Fruit fly (Drosophila melanogaster): ENCODE measurements around the gene Adck5.

The Adck5 gene

dm6 chr3L:11215244-11216121, 45.9 kb downstream of the Adck5 start:
- TF ChIP-seq usp (GFP tag; optimal IDR thresholded peaks at IDR 0.05) (no peak), Hnf4 (GFP tag; optimal IDR thresholded peaks at IDR 0.05) (peak; percentile 94), N (GFP tag; optimal IDR thresholded peaks at IDR 0.05) (no peak), GATAd (GFP tag; optimal IDR thresholded peaks at IDR 0.05) (no peak), CG32264 (GFP tag; optimal IDR thresholded peaks at IDR 0.05) (peak; percentile 92), dl (GFP tag; optimal IDR thresholded peaks at IDR 0.05; ENCODE audit: insufficient read depth in 1 of 2, partially characterized antibody in 2 of 2) (peak in 1 of 2 experiments; percentile 63), Rel (GFP tag; optimal IDR thresholded peaks at IDR 0.05) (peak; percentile 90), Rel (tag; optimal IDR thresholded peaks at IDR 0.05) (peak; percentile 45), brk (GFP tag; optimal IDR thresholded peaks at IDR 0.05) (peak; percentile 78), fru (GFP tag; optimal IDR thresholded peaks at IDR 0.05) (peak; percentile 95), psq (GFP tag; optimal IDR thresholded peaks at IDR 0.05) (peak; percentile 87), tai (GFP tag; optimal IDR thresholded peaks at IDR 0.05) (no peak), br (GFP tag; optimal IDR thresholded peaks at IDR 0.05) (peak; percentile 96), Dif (GFP tag; optimal IDR thresholded peaks at IDR 0.05; ENCODE audit: partially characterized antibody) (peak; percentile 83), Hr78 (GFP tag; optimal IDR thresholded peaks at IDR 0.05) (no peak), jim (GFP tag; optimal IDR thresholded peaks at IDR 0.05) (peak; percentile 52), sage (GFP tag; optimal IDR thresholded peaks at IDR 0.05) (peak; percentile 88), Dfd (GFP tag; optimal IDR thresholded peaks at IDR 0.05) (no peak), Vsx2 (GFP tag; optimal IDR thresholded peaks at IDR 0.05; ENCODE audit: partially characterized antibody) (peak; percentile 88), CG9705 (GFP tag; optimal IDR thresholded peaks at IDR 0.05) (peak; percentile 53), Mio (GFP tag; optimal IDR thresholded peaks at IDR 0.05) (peak; percentile 76), ey (GFP tag; optimal IDR thresholded peaks at IDR 0.05) (peak; percentile 96), OdsH (GFP tag; optimal IDR thresholded peaks at IDR 0.05) (peak; percentile 92), pan (optimal IDR thresholded peaks at IDR 0.05) (no peak), HLH106 (tag; optimal IDR thresholded peaks at IDR 0.05) (peak; percentile 92), Jra (GFP tag; optimal IDR thresholded peaks at IDR 0.05) (peak; percentile 84), h (GFP tag; optimal IDR thresholded peaks at IDR 0.05) (peak; percentile 96), CrebA (GFP tag; optimal IDR thresholded peaks at IDR 0.05; ENCODE audit: borderline replicate concordance) (no peak), dsf (GFP tag; optimal IDR thresholded peaks at IDR 0.05; ENCODE audit: borderline replicate concordance) (peak; percentile 68), dmrt93B (GFP tag; optimal IDR thresholded peaks at IDR 0.05) (peak; percentile 83), Hr83 (GFP tag; optimal IDR thresholded peaks at IDR 0.05; ENCODE audit: poor library complexity, severe bottlenecking) (peak; percentile 90), foxo (GFP tag; optimal IDR thresholded peaks at IDR 0.05) (peak; percentile 89 to 97), Myc (optimal IDR thresholded peaks at IDR 0.05) (peak; percentile 100), lola (GFP tag; optimal IDR thresholded peaks at IDR 0.05) (no peak), rgr (GFP tag; optimal IDR thresholded peaks at IDR 0.05) (peak; percentile 97), Sp1 (GFP tag; optimal IDR thresholded peaks at IDR 0.05) (peak; percentile 80), sv (GFP tag; optimal IDR thresholded peaks at IDR 0.05) (peak; percentile 89), Abd-B (GFP tag; optimal IDR thresholded peaks at IDR 0.05) (no peak), woc (GFP tag; optimal IDR thresholded peaks at IDR 0.05) (peak; percentile 93)

dm6 chr3L:11216219-11216618, 46.6 kb downstream of the Adck5 start:
- TF ChIP-seq Jra (GFP tag; optimal IDR thresholded peaks at IDR 0.05) = no peak
- TF ChIP-seq Hr78 (GFP tag; optimal IDR thresholded peaks at IDR 0.05) = no peak
- TF ChIP-seq rgr (GFP tag; optimal IDR thresholded peaks at IDR 0.05) = no peak
- no peak for TF ChIP-seq OdsH (GFP tag; optimal IDR thresholded peaks at IDR 0.05)
- no peak for TF ChIP-seq usp (GFP tag; optimal IDR thresholded peaks at IDR 0.05)
- TF ChIP-seq N (GFP tag; optimal IDR thresholded peaks at IDR 0.05) = no peak
- no peak for TF ChIP-seq CrebA (GFP tag; optimal IDR thresholded peaks at IDR 0.05; ENCODE audit: borderline replicate concordance)
- no peak for TF ChIP-seq sage (GFP tag; optimal IDR thresholded peaks at IDR 0.05)
- TF ChIP-seq br (GFP tag; optimal IDR thresholded peaks at IDR 0.05) = no peak
- TF ChIP-seq Hnf4 (GFP tag; optimal IDR thresholded peaks at IDR 0.05) = no peak
- no peak for TF ChIP-seq GATAd (GFP tag; optimal IDR thresholded peaks at IDR 0.05)
- TF ChIP-seq dl (GFP tag; optimal IDR thresholded peaks at IDR 0.05; ENCODE audit: insufficient read depth in 1 of 2, partially characterized antibody in 2 of 2) = no peak
- TF ChIP-seq foxo (GFP tag; optimal IDR thresholded peaks at IDR 0.05) = no peak
- TF ChIP-seq h (GFP tag; optimal IDR thresholded peaks at IDR 0.05) = no peak
